Fruit fly (Drosophila melanogaster) whole organism, embryonic: ENCODE data around the gene Tmx3.

Experiments used
- Antp ChIP-seq: fragments of 200-800 bp; sonication (Bioruptor generic); optimal IDR thresholded peaks from 3 replicates; lab custom pipeline; 2016; ENCODE audit warnings: missing biosample characterization, missing genetic modification characterization
- Blimp-1 ChIP-seq: fragments of 200-800 bp; sonication (Bioruptor generic); optimal IDR thresholded peaks from 3 replicates; lab custom pipeline; 2018; ENCODE audit warnings: missing biosample characterization, missing genetic modification characterization, mild to moderate bottlenecking, moderate library complexity, missing genetic modification reagents
- C15 ChIP-seq: fragments of 200-800 bp; sonication (Bioruptor generic); IDR thresholded peaks from 3 replicates; pipeline ENCODE4 v1.3.6; 2022; ENCODE audit warnings: missing biosample characterization, missing genetic modification characterization
- CG10209 ChIP-seq: fragments of 200-800 bp; sonication (Bioruptor generic); optimal IDR thresholded peaks from 3 replicates; lab custom pipeline; 2017; ENCODE audit warnings: missing biosample characterization, mild to moderate bottlenecking, missing genetic modification characterization, missing genetic modification reagents
- CG10274 ChIP-seq: fragments of 200-800 bp; sonication (Bioruptor generic); optimal IDR thresholded peaks from 3 replicates; lab custom pipeline; 2017; ENCODE audit warnings: missing biosample characterization, mild to moderate bottlenecking, missing genetic modification characterization
- CG11247 ChIP-seq: fragments of 200-800 bp; sonication (Bioruptor generic); IDR thresholded peaks from 2 replicates; pipeline ENCODE4 v1.3.6; 2022; ENCODE audit warnings: missing biosample characterization, missing genetic modification characterization
- CG13296 ChIP-seq: fragments of 200-800 bp; sonication (Bioruptor generic); optimal IDR thresholded peaks from 3 replicates; lab custom pipeline; 2018; ENCODE audit warnings: missing biosample characterization, mild to moderate bottlenecking, missing genetic modification characterization
- CG13624 ChIP-seq: fragments of 200-800 bp; sonication (Bioruptor generic); optimal IDR thresholded peaks from 2 replicates; lab custom pipeline; 2016; ENCODE audit warnings: missing biosample characterization, missing genetic modification characterization
- CG14050 ChIP-seq: fragments of 200-800 bp; sonication (Bioruptor generic); IDR thresholded peaks from 3 replicates; pipeline ENCODE4 v1.3.6; 2022; ENCODE audit warnings: missing biosample characterization, missing genetic modification characterization
- CG15011 ChIP-seq: fragments of 200-800 bp; sonication (Bioruptor generic); optimal IDR thresholded peaks from 3 replicates; lab custom pipeline; 2018; ENCODE audit warnings: missing biosample characterization, mild to moderate bottlenecking, missing genetic modification characterization
- CG2199 ChIP-seq: fragments of 200-800 bp; sonication (Bioruptor generic); IDR thresholded peaks from 3 replicates; pipeline ENCODE4 v1.3.6; 2022; ENCODE audit warnings: missing biosample characterization, missing genetic modification characterization
- CG31365 ChIP-seq: fragments of 200-800 bp; sonication (Bioruptor generic); optimal IDR thresholded peaks from 2 replicates; lab custom pipeline; 2018; ENCODE audit warnings: missing biosample characterization, mild to moderate bottlenecking, missing genetic modification characterization
- CG32772 ChIP-seq: fragments of 200-800 bp; sonication (Bioruptor generic); IDR thresholded peaks from 2 replicates; pipeline ENCODE4 v1.3.6; 2022; ENCODE audit warnings: missing biosample characterization, missing genetic modification characterization
- CG3407 ChIP-seq: fragments of 200-800 bp; sonication (Bioruptor generic); optimal IDR thresholded peaks from 2 replicates; lab custom pipeline; 2018; ENCODE audit warnings: missing biosample characterization, mild to moderate bottlenecking, missing genetic modification characterization
- CG4404 ChIP-seq: fragments of 200-800 bp; sonication (Bioruptor generic); IDR thresholded peaks from 2 replicates; pipeline ENCODE4 v1.3.6; 2022; ENCODE audit warnings: missing biosample characterization, missing genetic modification characterization
- CG7786 ChIP-seq: fragments of 200-800 bp; sonication (Bioruptor generic); optimal IDR thresholded peaks from 2 replicates; lab custom pipeline; 2016; ENCODE audit warnings: missing biosample characterization, missing genetic modification characterization
- CG7928 ChIP-seq: fragments of 200-800 bp; sonication (Bioruptor generic); optimal IDR thresholded peaks from 2 replicates; lab custom pipeline; 2017; ENCODE audit warnings: missing biosample characterization, mild to moderate bottlenecking, missing genetic modification characterization
- CG7963 ChIP-seq: fragments of 200-800 bp; sonication (Bioruptor generic); IDR thresholded peaks from 3 replicates; pipeline ENCODE4 v1.3.6; 2022; ENCODE audit warnings: missing biosample characterization, missing genetic modification characterization; ENCODE audit not compliant: partially characterized antibody
- CG9609 ChIP-seq: fragments of 200-800 bp; sonication (Bioruptor generic); optimal IDR thresholded peaks from 3 replicates; lab custom pipeline; 2016; ENCODE audit warnings: missing biosample characterization, missing genetic modification characterization
- CG9797 ChIP-seq: fragments of 200-800 bp; sonication (Bioruptor generic); optimal IDR thresholded peaks from 3 replicates; lab custom pipeline; 2018; ENCODE audit warnings: missing biosample characterization, mild to moderate bottlenecking, missing genetic modification characterization
- CG9932 ChIP-seq: fragments of 200-800 bp; sonication (Bioruptor generic); IDR thresholded peaks from 2 replicates; pipeline ENCODE4 v1.3.6; 2022; ENCODE audit warnings: missing biosample characterization, missing genetic modification characterization
- CTCF ChIP-seq: fragments of 200-800 bp; sonication (Bioruptor generic); optimal IDR thresholded peaks from 2 replicates; lab custom pipeline; 2017; ENCODE audit warnings: missing biosample characterization, mild to moderate bottlenecking, missing genetic modification characterization, moderate library complexity
- Dbx ChIP-seq: fragments of 200-800 bp; sonication (Bioruptor generic); IDR thresholded peaks from 3 replicates; pipeline ENCODE4 v1.3.6; 2022; ENCODE audit warnings: missing biosample characterization, missing genetic modification characterization
- Dip2 ChIP-seq: fragments of 200-800 bp; sonication (Bioruptor generic); IDR thresholded peaks from 2 replicates; pipeline ENCODE4 v1.3.6; 2022; ENCODE audit warnings: missing biosample characterization, missing genetic modification characterization
- Jarid2 ChIP-seq: fragments of 200-800 bp; sonication (Bioruptor generic); optimal IDR thresholded peaks from 3 replicates; lab custom pipeline; 2017; ENCODE audit warnings: mild to moderate bottlenecking, missing biosample characterization, missing genetic modification reagents, missing genetic modification characterization
- Nf-YB ChIP-seq: fragments of 200-800 bp; sonication (Bioruptor generic); optimal IDR thresholded peaks from 3 replicates; lab custom pipeline; 2019; ENCODE audit warnings: missing biosample characterization, mild to moderate bottlenecking, missing genetic modification characterization, moderate library complexity
- Nf-YC ChIP-seq: fragments of 200-800 bp; optimal IDR thresholded peaks from 3 replicates; lab custom pipeline; 2019; ENCODE audit warnings: missing biosample characterization, mild to moderate bottlenecking, missing genetic modification characterization, moderate library complexity
- PHDP ChIP-seq: fragments of 200-800 bp; sonication (Bioruptor generic); optimal IDR thresholded peaks from 3 replicates; lab custom pipeline; 2018; ENCODE audit warnings: missing biosample characterization, mild to moderate bottlenecking, missing genetic modification characterization, moderate library complexity
- Ravus ChIP-seq: fragments of 200-800 bp; sonication (Bioruptor generic); IDR thresholded peaks from 2 replicates; pipeline ENCODE4 v1.3.6; 2022; ENCODE audit warnings: missing biosample characterization, missing genetic modification characterization
- Sry-β ChIP-seq: fragments of 200-800 bp; sonication (Bioruptor generic); optimal IDR thresholded peaks from 2 replicates; lab custom pipeline; 2018; ENCODE audit warnings: missing biosample characterization, mild to moderate bottlenecking, missing genetic modification characterization, moderate library complexity
- TFAM ChIP-seq: fragments of 200-800 bp; sonication (Bioruptor generic); optimal IDR thresholded peaks from 2 replicates; lab custom pipeline; 2017; ENCODE audit warnings: missing biosample characterization, missing genetic modification characterization, inconsistent platforms
- aop ChIP-seq: fragments of 200-800 bp; sonication (Bioruptor generic); IDR thresholded peaks from 2 replicates; pipeline ENCODE4 v1.3.6; 2022; ENCODE audit warnings: missing biosample characterization, missing genetic modification characterization
- bbx ChIP-seq: fragments of 200-800 bp; sonication (Bioruptor generic); IDR thresholded peaks from 2 replicates; pipeline ENCODE4 v1.3.6; 2022; ENCODE audit warnings: missing biosample characterization, missing genetic modification characterization; ENCODE audit not compliant: partially characterized antibody
- cwo ChIP-seq: fragments of 200-800 bp; sonication (Bioruptor generic); optimal IDR thresholded peaks from 3 replicates; lab custom pipeline; 2017; ENCODE audit warnings: missing biosample characterization, missing genetic modification characterization, mild to moderate bottlenecking, moderate library complexity, missing genetic modification reagents
- danr ChIP-seq: fragments of 200-800 bp; sonication (Bioruptor generic); IDR thresholded peaks from 2 replicates; pipeline ENCODE4 v1.3.6; 2022; ENCODE audit warnings: missing biosample characterization, missing genetic modification characterization
- disco-r ChIP-seq: fragments of 200-800 bp; sonication (Bioruptor generic); optimal IDR thresholded peaks from 2 replicates; lab custom pipeline; 2016; ENCODE audit warnings: missing biosample characterization, missing genetic modification characterization
- fu2 ChIP-seq: fragments of 200-800 bp; sonication (Bioruptor generic); optimal IDR thresholded peaks from 2 replicates; lab custom pipeline; 2016; ENCODE audit warnings: missing biosample characterization, missing genetic modification characterization
- hb ChIP-seq: fragments of 200-800 bp; sonication (Bioruptor generic); IDR thresholded peaks from 3 replicates; pipeline ENCODE4 v1.3.6; 2022; ENCODE audit warnings: missing biosample characterization, missing genetic modification characterization; ENCODE audit not compliant: partially characterized antibody
- jigr1 ChIP-seq: fragments of 200-800 bp; sonication (Bioruptor generic); IDR thresholded peaks from 3 replicates; pipeline ENCODE4 v1.3.6; 2022; ENCODE audit warnings: missing biosample characterization, missing genetic modification characterization
- jumu ChIP-seq: fragments of 200-800 bp; sonication (Bioruptor generic); optimal IDR thresholded peaks from 3 replicates; lab custom pipeline; 2016; ENCODE audit warnings: missing biosample characterization, missing genetic modification characterization
- mirr ChIP-seq: fragments of 200-800 bp; sonication (Bioruptor generic); optimal IDR thresholded peaks from 3 replicates; lab custom pipeline; 2018; ENCODE audit warnings: missing biosample characterization, mild to moderate bottlenecking, missing genetic modification characterization
- otp ChIP-seq: fragments of 200-800 bp; sonication (Bioruptor generic); IDR thresholded peaks from 3 replicates; pipeline ENCODE4, ENCODE4 v1.3.6; 2022; ENCODE audit warnings: missing biosample characterization, missing genetic modification characterization
- pan ChIP-seq, 4 experiments: fragments of >200 bp in 3 of 4; fragments of 200-800 bp in 1 of 4; sonication (Bioruptor generic) in 1 of 4; optimal IDR thresholded peaks in 3 of 4; IDR thresholded peaks in 1 of 4; 2 replicates each; pipeline versions ENCODE4 v1.3.6 to Lab custom; 2017 to 2022; ENCODE audit warnings: missing biosample characterization in 2 of 4, missing genetic modification characterization in 2 of 4, mixed read lengths in 1 of 4
- ranshi ChIP-seq: fragments of 200-800 bp; sonication (Bioruptor generic); IDR thresholded peaks from 2 replicates; pipeline ENCODE4 v1.3.6; 2022; ENCODE audit warnings: missing biosample characterization, missing genetic modification characterization
- salm ChIP-seq: fragments of 200-800 bp; sonication (Bioruptor generic); optimal IDR thresholded peaks from 2 replicates; lab custom pipeline; 2018; ENCODE audit warnings: missing biosample characterization, mild to moderate bottlenecking, missing genetic modification characterization
- sc ChIP-seq, 3 experiments: fragments of >200 bp in 2 of 3; fragments of 200-800 bp in 1 of 3; sonication (Bioruptor generic) in 1 of 3; optimal IDR thresholded peaks; 2 replicates in 2 of 3; 3 replicates in 1 of 3; lab custom pipeline; 2017; ENCODE audit warnings: mild to moderate bottlenecking in 1 of 3, missing biosample characterization in 1 of 3, missing genetic modification characterization in 1 of 3, missing genetic modification reagents in 1 of 3
- sens-2 ChIP-seq: fragments of 200-800 bp; sonication (Bioruptor generic); IDR thresholded peaks from 2 replicates; pipeline ENCODE4 v1.3.6; 2022; ENCODE audit warnings: missing biosample characterization, missing genetic modification characterization
- slp2 ChIP-seq: fragments of 200-800 bp; sonication (Bioruptor generic); optimal IDR thresholded peaks from 2 replicates; lab custom pipeline; 2016; ENCODE audit warnings: missing biosample characterization, missing genetic modification characterization
- tin ChIP-seq: fragments of 200-800 bp; sonication (Bioruptor generic); optimal IDR thresholded peaks from 3 replicates; lab custom pipeline; 2016; ENCODE audit warnings: missing biosample characterization, missing genetic modification characterization
- trh ChIP-seq: fragments of 200-800 bp; sonication (Bioruptor generic); optimal IDR thresholded peaks from 2 replicates; lab custom pipeline; 2016; ENCODE audit warnings: missing biosample characterization, missing genetic modification characterization

Gene Tmx3

dm6 chr3L:16228659-16229205, at the start of gene Tmx3 (continued):
- peak; percentile 54 for TF ChIP-seq CG15011 (GFP tag; lab: Kevin White, UChicago)
- TF ChIP-seq CG10209 (GFP tag; lab: Kevin White, UChicago), result peak; percentile 90
- no peak for TF ChIP-seq bbx (GFP tag; lab: Robert Waterston, UW)
- TF ChIP-seq aop (GFP tag; lab: Robert Waterston, UW), result peak; percentile 85
- TF ChIP-seq jigr1 (GFP tag; lab: Robert Waterston, UW), result peak; percentile 77
- peak; percentile 77 for TF ChIP-seq danr (GFP tag; lab: Robert Waterston, UW)
- TF ChIP-seq CG9609 (GFP tag; lab: Kevin White, UChicago), result peak; percentile 62
- TF ChIP-seq Blimp-1 (GFP tag; lab: Kevin White, UChicago), result peak; percentile 85
- TF ChIP-seq CG9932 (GFP tag; lab: Robert Waterston, UW), result peak; percentile 96
- peak; percentile 44 for TF ChIP-seq fu2 (GFP tag; lab: Kevin White, UChicago)
- no peak for TF ChIP-seq mirr (GFP tag; lab: Kevin White, UChicago)
- peak; percentile 74 for TF ChIP-seq sens-2
- peak; percentile 95 for TF ChIP-seq ranshi
- TF ChIP-seq Nf-YC (tag; lab: Kevin White, UChicago), result peak; percentile 3
- TF ChIP-seq CG4404 (GFP tag; lab: Robert Waterston, UW), result peak; percentile 83
- peak; percentile 38 for TF ChIP-seq CG9797 (GFP tag; lab: Kevin White, UChicago)
- TF ChIP-seq CG7928 (GFP tag; lab: Kevin White, UChicago), result peak; percentile 33
- peak; percentile 78 for TF ChIP-seq CG14050 (GFP tag; lab: Robert Waterston, UW)
- TF ChIP-seq trh (GFP tag; lab: Kevin White, UChicago), result peak; percentile 77
- TF ChIP-seq TFAM (GFP tag; lab: Kevin White, UChicago), result no peak
- TF ChIP-seq Sry-β (GFP tag; lab: Kevin White, UChicago), result no peak
- peak; percentile 91 for TF ChIP-seq otp (GFP tag; lab: Robert Waterston, UW)
- no peak for TF ChIP-seq hb (GFP tag; lab: Robert Waterston, UW)
- no peak for TF ChIP-seq CG7963
- peak; percentile 76; the same call in 2 of the 3 replicates for TF ChIP-seq C15 (GFP tag; lab: Robert Waterston, UW)
- TF ChIP-seq Jarid2, result no peak
- TF ChIP-seq pan (optimal IDR thresholded peaks at IDR 0.05; lab: Kevin White, UChicago), result no peak
- peak in 1 of 2 experiments; percentile 95 for TF ChIP-seq pan (GFP tag; optimal IDR thresholded peaks at IDR 0.05 in 1 of 2, IDR thresholded peaks at IDR 0.05 in 1 of 2)
- peak; percentile 65 for TF ChIP-seq Antp (GFP tag; lab: Kevin White, UChicago)
- TF ChIP-seq slp2, result peak; percentile 32
- TF ChIP-seq CG13624 (GFP tag; lab: Kevin White, UChicago), result peak; percentile 56
- TF ChIP-seq CG7786, result peak; percentile 38
- TF ChIP-seq CG2199 (GFP tag; lab: Robert Waterston, UW), result peak; percentile 25; the same call in 1 of the 3 replicates
- peak; percentile 23 for TF ChIP-seq jumu (GFP tag; lab: Kevin White, UChicago)
- no peak for TF ChIP-seq sc (optimal IDR thresholded peaks at IDR 0.05; lab: Kevin White, UChicago)
- TF ChIP-seq sc (GFP tag; optimal IDR thresholded peaks at IDR 0.05; lab: Kevin White, UChicago), result peak; percentile 74
- peak; percentile 95 for TF ChIP-seq Dbx
- TF ChIP-seq PHDP (tag; lab: Kevin White, UChicago), result peak; percentile 91
- peak; percentile 71 for TF ChIP-seq CG3407
- no peak for TF ChIP-seq Nf-YB (GFP tag; lab: Kevin White, UChicago)
- TF ChIP-seq CTCF (GFP tag; lab: Kevin White, UChicago), result no peak
- TF ChIP-seq tin (GFP tag; lab: Kevin White, UChicago), result peak; percentile 71
- no peak for TF ChIP-seq Dip2
- TF ChIP-seq Ravus, result peak; percentile 70
- TF ChIP-seq CG10274 (GFP tag; lab: Kevin White, UChicago), result no peak
- peak; percentile 34 for TF ChIP-seq CG13296 (GFP tag; lab: Kevin White, UChicago)
- peak; percentile 14 for TF ChIP-seq disco-r (GFP tag; lab: Kevin White, UChicago)
- TF ChIP-seq cwo (GFP tag; lab: Kevin White, UChicago), result peak; percentile 90
- TF ChIP-seq CG31365 (tag; lab: Kevin White, UChicago), result no peak
- TF ChIP-seq CG11247, result peak; percentile 95
- TF ChIP-seq salm (tag; lab: Kevin White, UChicago), result no peak
- peak; percentile 95 for TF ChIP-seq CG32772 (GFP tag; lab: Robert Waterston, UW)
